Fruit fly (Drosophila melanogaster): ENCODE data around the gene cv-c.

dm6 chr3R:14464423-14464822, 17.1 kb downstream of the cv-c start:
- TF ChIP-seq esn (GFP tag; optimal IDR thresholded peaks at IDR 0.05) (no peak), CG6808 (GFP tag; optimal IDR thresholded peaks at IDR 0.05) (no peak), CG8632 (GFP tag; optimal IDR thresholded peaks at IDR 0.05) (no peak), CG7368 (GFP tag; optimal IDR thresholded peaks at IDR 0.05) (no peak), CG8119 (GFP tag; IDR thresholded peaks at IDR 0.05) (no peak), CG11294 (GFP tag; IDR thresholded peaks at IDR 0.05) (no peak), CG31627 (GFP tag; optimal IDR thresholded peaks at IDR 0.05) (no peak), CG11902 (GFP tag; optimal IDR thresholded peaks at IDR 0.05) (no peak), CG15336 (GFP tag; IDR thresholded peaks at IDR 0.05) (no peak), CG3919 (GFP tag; optimal IDR thresholded peaks at IDR 0.05) (no peak), Ets21C (GFP tag; optimal IDR thresholded peaks at IDR 0.05) (no peak), Sox15 (GFP tag; optimal IDR thresholded peaks at IDR 0.05) (no peak), Eip78C (GFP tag) (no peak), spab (GFP tag; optimal IDR thresholded peaks at IDR 0.05) (no peak)

Measured in whole organism, prepupa.